Fruit fly (Drosophila melanogaster) whole organism, embryonic: ENCODE data around the gene Mekk1.

Experiments
- Bdp1 ChIP-seq: fragments of 200-800 bp; sonication (Bioruptor generic); optimal IDR thresholded peaks from 3 replicates; lab custom pipeline; 2016; ENCODE audit warnings: missing biosample characterization, missing genetic modification characterization
- Bgb ChIP-seq: fragments of 200-800 bp; sonication (Bioruptor generic); IDR thresholded peaks from 2 replicates; pipeline ENCODE4 v1.3.6; 2022; ENCODE audit warnings: missing biosample characterization, missing genetic modification characterization; ENCODE audit not compliant: partially characterized antibody
- Bteb2 ChIP-seq: fragments of 200-800 bp; sonication (Bioruptor generic); optimal IDR thresholded peaks from 2 replicates; lab custom pipeline; 2016; ENCODE audit warnings: missing biosample characterization, missing genetic modification characterization
- CG10209 ChIP-seq: fragments of 200-800 bp; sonication (Bioruptor generic); optimal IDR thresholded peaks from 3 replicates; lab custom pipeline; 2017; ENCODE audit warnings: missing biosample characterization, mild to moderate bottlenecking, missing genetic modification characterization, missing genetic modification reagents
- CG11398 ChIP-seq: fragments of 200-800 bp; sonication (Bioruptor generic); optimal IDR thresholded peaks from 2 replicates; lab custom pipeline; 2016; ENCODE audit warnings: missing biosample characterization, missing genetic modification characterization
- CG12942 ChIP-seq: fragments of 200-800 bp; sonication (Bioruptor generic); optimal IDR thresholded peaks from 3 replicates; lab custom pipeline; 2016; ENCODE audit warnings: missing biosample characterization, missing genetic modification characterization
- CG13287 ChIP-seq: fragments of 200-800 bp; sonication (Bioruptor generic); IDR thresholded peaks from 2 replicates; pipeline ENCODE4 v1.3.6; 2022; ENCODE audit warnings: missing biosample characterization, missing genetic modification characterization; ENCODE audit not compliant: partially characterized antibody
- CG13775 ChIP-seq: fragments of 200-800 bp; sonication (Bioruptor generic); optimal IDR thresholded peaks from 3 replicates; lab custom pipeline; 2017; ENCODE audit warnings: missing biosample characterization, mild to moderate bottlenecking, missing genetic modification characterization
- CG14667 ChIP-seq: fragments of 200-800 bp; sonication (Bioruptor generic); IDR thresholded peaks from 2 replicates; pipeline ENCODE4 v1.3.6; 2022; ENCODE audit warnings: missing biosample characterization, missing genetic modification characterization
- CG14710 ChIP-seq: fragments of 200-800 bp; sonication (Bioruptor generic); optimal IDR thresholded peaks from 3 replicates; lab custom pipeline; 2019; ENCODE audit warnings: missing biosample characterization, mild to moderate bottlenecking, missing genetic modification characterization, moderate library complexity
- CG15601 ChIP-seq: fragments of 200-800 bp; sonication (Bioruptor generic); optimal IDR thresholded peaks from 3 replicates; lab custom pipeline; 2019; ENCODE audit warnings: missing biosample characterization, mild to moderate bottlenecking, missing genetic modification characterization, moderate library complexity
- CG16863 ChIP-seq: fragments of 200-800 bp; sonication (Bioruptor generic); optimal IDR thresholded peaks from 3 replicates; lab custom pipeline; 2016; ENCODE audit warnings: missing biosample characterization, missing genetic modification characterization
- CG2116 ChIP-seq: fragments of 200-800 bp; sonication (Bioruptor generic); optimal IDR thresholded peaks from 3 replicates; lab custom pipeline; 2018; ENCODE audit warnings: missing biosample characterization, mild to moderate bottlenecking, missing genetic modification characterization
- CG2712 ChIP-seq: fragments of 200-800 bp; optimal IDR thresholded peaks from 3 replicates; lab custom pipeline; 2019; ENCODE audit warnings: missing biosample characterization, mild to moderate bottlenecking, missing genetic modification characterization, moderate library complexity
- CG3065 ChIP-seq: fragments of 200-800 bp; sonication (Bioruptor generic); optimal IDR thresholded peaks from 2 replicates; lab custom pipeline; 2016; ENCODE audit warnings: missing biosample characterization, missing genetic modification characterization
- CG31224 ChIP-seq: fragments of 200-800 bp; sonication (Bioruptor generic); IDR thresholded peaks from 2 replicates; pipeline ENCODE4 v1.3.6; 2022; ENCODE audit warnings: missing biosample characterization, missing genetic modification characterization
- CG34422 ChIP-seq: fragments of 200-800 bp; sonication (Bioruptor generic); IDR thresholded peaks from 3 replicates; pipeline ENCODE4 v1.3.6; 2022; ENCODE audit warnings: missing biosample characterization, missing genetic modification characterization
- CG6175 ChIP-seq: fragments of 200-800 bp; sonication (Bioruptor generic); IDR thresholded peaks from 3 replicates; pipeline ENCODE4 v1.3.6; 2022; ENCODE audit warnings: missing biosample characterization, missing genetic modification characterization
- CG6254 ChIP-seq: fragments of 200-800 bp; sonication (Bioruptor generic); optimal IDR thresholded peaks from 3 replicates; lab custom pipeline; 2017; ENCODE audit warnings: mild to moderate bottlenecking, missing biosample characterization, missing genetic modification reagents, missing genetic modification characterization
- CG6654 ChIP-seq: fragments of 200-800 bp; sonication (Bioruptor generic); optimal IDR thresholded peaks from 2 replicates; lab custom pipeline; 2017; ENCODE audit warnings: missing biosample characterization, mild to moderate bottlenecking, missing genetic modification characterization
- CG6765 ChIP-seq: fragments of 200-800 bp; sonication (Bioruptor generic); optimal IDR thresholded peaks from 3 replicates; lab custom pipeline; 2017; ENCODE audit warnings: missing biosample characterization, mild to moderate bottlenecking, missing genetic modification characterization
- CG7372 ChIP-seq: fragments of 200-800 bp; sonication (Bioruptor generic); IDR thresholded peaks from 2 replicates; pipeline ENCODE4 v1.3.6; 2022; ENCODE audit warnings: missing biosample characterization, missing genetic modification characterization
- CG8089 ChIP-seq: fragments of 200-800 bp; sonication (Bioruptor generic); optimal IDR thresholded peaks from 3 replicates; lab custom pipeline; 2016; ENCODE audit warnings: missing biosample characterization, missing genetic modification characterization
- CG9817 ChIP-seq: fragments of 200-800 bp; sonication (Bioruptor generic); optimal IDR thresholded peaks from 2 replicates; lab custom pipeline; 2018; ENCODE audit warnings: missing biosample characterization, mild to moderate bottlenecking, missing genetic modification characterization, moderate library complexity
- Camta ChIP-seq: fragments of 200-800 bp; sonication (Bioruptor generic); optimal IDR thresholded peaks from 2 replicates; lab custom pipeline; 2016; ENCODE audit warnings: missing biosample characterization, missing genetic modification characterization
- Dek ChIP-seq: fragments of 200-800 bp; sonication (Bioruptor generic); optimal IDR thresholded peaks from 3 replicates; lab custom pipeline; 2019; ENCODE audit warnings: missing biosample characterization, mild to moderate bottlenecking, missing genetic modification characterization, moderate library complexity
- Fer2 ChIP-seq: fragments of 200-800 bp; sonication (Bioruptor generic); optimal IDR thresholded peaks from 2 replicates; lab custom pipeline; 2018; ENCODE audit warnings: missing biosample characterization, mild to moderate bottlenecking, missing genetic modification characterization, moderate library complexity
- Hand ChIP-seq: fragments of 200-800 bp; sonication (Bioruptor generic); optimal IDR thresholded peaks from 2 replicates; lab custom pipeline; 2017; ENCODE audit warnings: mild to moderate bottlenecking, missing biosample characterization, missing genetic modification reagents, missing genetic modification characterization
- MBD-R2 ChIP-seq: fragments of 200-800 bp; sonication (Bioruptor generic); IDR thresholded peaks from 2 replicates; pipeline ENCODE4 v1.3.6; 2022; ENCODE audit warnings: missing biosample characterization, missing genetic modification characterization
- Side ChIP-seq: fragments of 200-800 bp; sonication (Bioruptor generic); optimal IDR thresholded peaks from 2 replicates; lab custom pipeline; 2016; ENCODE audit warnings: missing biosample characterization, missing genetic modification characterization
- Sry-δ ChIP-seq: fragments of 200-800 bp; sonication (Bioruptor generic); optimal IDR thresholded peaks from 2 replicates; lab custom pipeline; 2016; ENCODE audit warnings: missing biosample characterization, missing genetic modification characterization
- Vsx1 ChIP-seq: fragments of 200-800 bp; sonication (Bioruptor generic); optimal IDR thresholded peaks from 2 replicates; lab custom pipeline; 2017; ENCODE audit warnings: missing biosample characterization, mild to moderate bottlenecking, missing genetic modification characterization, missing genetic modification reagents
- Xbp1 ChIP-seq: fragments of 200-800 bp; sonication (Bioruptor generic); optimal IDR thresholded peaks from 3 replicates; lab custom pipeline; 2016; ENCODE audit warnings: missing biosample characterization, mild to moderate bottlenecking, missing genetic modification characterization
- cato ChIP-seq: fragments of 200-800 bp; sonication (Bioruptor generic); optimal IDR thresholded peaks from 2 replicates; lab custom pipeline; 2016; ENCODE audit warnings: missing biosample characterization, missing genetic modification characterization, borderline replicate concordance
- chm ChIP-seq: fragments of 200-800 bp; sonication (Bioruptor generic); IDR thresholded peaks from 2 replicates; pipeline ENCODE4 v1.3.6; 2022; ENCODE audit warnings: missing biosample characterization, missing genetic modification characterization
- dysf ChIP-seq: fragments of 200-800 bp; sonication (Bioruptor generic); IDR thresholded peaks from 3 replicates; pipeline ENCODE4 v1.3.6; 2022; ENCODE audit warnings: missing biosample characterization, missing genetic modification characterization
- ems ChIP-seq: fragments of 200-800 bp; sonication (Bioruptor generic); optimal IDR thresholded peaks from 3 replicates; lab custom pipeline; 2016; ENCODE audit warnings: missing biosample characterization, missing genetic modification characterization
- gt ChIP-seq: fragments of 200-800 bp; sonication (Bioruptor generic); IDR thresholded peaks from 2 replicates; pipeline ENCODE4 v1.3.6; 2022; ENCODE audit warnings: missing biosample characterization, missing genetic modification characterization
- kni ChIP-seq: fragments of 200-800 bp; sonication (Bioruptor generic); optimal IDR thresholded peaks from 3 replicates; lab custom pipeline; 2017; ENCODE audit warnings: mild to moderate bottlenecking, missing biosample characterization, missing genetic modification reagents, missing genetic modification characterization
- mld ChIP-seq: fragments of 200-800 bp; sonication (Bioruptor generic); IDR thresholded peaks from 3 replicates; pipeline ENCODE4 v1.3.6; 2022; ENCODE audit warnings: missing biosample characterization, missing genetic modification characterization; ENCODE audit not compliant: partially characterized antibody
- pnt ChIP-seq: fragments of 200-800 bp; sonication (Bioruptor generic); optimal IDR thresholded peaks from 3 replicates; lab custom pipeline; 2016; ENCODE audit warnings: missing biosample characterization, missing genetic modification characterization
- prd ChIP-seq, 3 experiments: fragments of >200 bp in 2 of 3; fragments of 200-800 bp in 1 of 3; sonication (Bioruptor generic) in 1 of 3; optimal IDR thresholded peaks in 2 of 3; IDR thresholded peaks in 1 of 3; 2 replicates in 2 of 3; 3 replicates in 1 of 3; pipeline versions ENCODE4 v1.3.6 to Lab custom; 2017 to 2022; ENCODE audit warnings: missing biosample characterization in 1 of 3, missing genetic modification characterization in 1 of 3
- ranshi ChIP-seq: fragments of 200-800 bp; sonication (Bioruptor generic); IDR thresholded peaks from 2 replicates; pipeline ENCODE4 v1.3.6; 2022; ENCODE audit warnings: missing biosample characterization, missing genetic modification characterization
- ttk ChIP-seq: fragments of 200-800 bp; sonication (Bioruptor generic); IDR thresholded peaks from 2 replicates; pipeline ENCODE4 v2.1.2; 2022; ENCODE audit warnings: missing biosample characterization, missing genetic modification characterization
- unc-4 ChIP-seq: fragments of 200-800 bp; sonication (Bioruptor generic); IDR thresholded peaks from 2 replicates; pipeline ENCODE4 v1.3.6; 2022; ENCODE audit warnings: missing biosample characterization, missing genetic modification characterization; ENCODE audit not compliant: partially characterized antibody
- vfl ChIP-seq: fragments of 200-800 bp; sonication (Bioruptor generic); optimal IDR thresholded peaks from 2 replicates; lab custom pipeline; 2016; ENCODE audit warnings: missing biosample characterization, missing genetic modification characterization
- vnd ChIP-seq: fragments of 200-800 bp; sonication (Bioruptor generic); IDR thresholded peaks from 3 replicates; pipeline ENCODE4 v1.3.6; 2022; ENCODE audit warnings: missing biosample characterization, missing genetic modification characterization; ENCODE audit not compliant: partially characterized antibody
- wdn ChIP-seq: fragments of 200-800 bp; sonication (Bioruptor generic); IDR thresholded peaks from 2 replicates; pipeline ENCODE4 v1.3.6; 2022; ENCODE audit warnings: missing biosample characterization, missing genetic modification characterization
- zfh2 ChIP-seq: fragments of 200-800 bp; sonication (Bioruptor generic); optimal IDR thresholded peaks from 2 replicates; lab custom pipeline; 2016; ENCODE audit warnings: missing biosample characterization, missing genetic modification characterization

The Mekk1 gene

dm6 chr3R:18745961-18746468 lies 2.6 kb upstream of the Mekk1 start, which contains the start of the genes PGS1 and gwl (continued):
- TF ChIP-seq ems (GFP tag; lab: Kevin White, UChicago) (peak; percentile 33), CG14667 (peak; percentile 72), Camta (GFP tag; lab: Kevin White, UChicago) (peak; percentile 44), ranshi (GFP tag; lab: Robert Waterston, UW) (peak; percentile 79; the same call in 1 of the 2 replicates), vfl (peak; percentile 28), Fer2 (tag; lab: Kevin White, UChicago) (peak; percentile 58), CG13775 (GFP tag; lab: Kevin White, UChicago) (peak; percentile 78), Side (GFP tag; lab: Kevin White, UChicago) (no peak), CG11398 (GFP tag; lab: Kevin White, UChicago) (no peak), Dek (tag; lab: Kevin White, UChicago) (peak; percentile 59), Bteb2 (GFP tag; lab: Kevin White, UChicago) (peak; percentile 64), wdn (peak; percentile 52; the same call in 1 of the 2 replicates), mld (GFP tag; lab: Robert Waterston, UW) (no peak), vnd (GFP tag; lab: Robert Waterston, UW) (0 out of 3 replicates have a peak, but pooled peaks have one; percentile 35), zfh2 (GFP tag; lab: Kevin White, UChicago) (peak; percentile 67), Bdp1 (GFP tag; lab: Kevin White, UChicago) (no peak), CG13287 (GFP tag; lab: Robert Waterston, UW) (peak; percentile 68), CG6254 (no peak), CG34422 (GFP tag; lab: Robert Waterston, UW) (peak; percentile 78), CG7372 (GFP tag; lab: Robert Waterston, UW) (peak; percentile 78), CG2712 (tag; lab: Kevin White, UChicago) (peak; percentile 74), ttk (peak; percentile 87), dysf (GFP tag; lab: Robert Waterston, UW) (peak; percentile 85), CG31224 (peak; percentile 68), Sry-δ (GFP tag; lab: Kevin White, UChicago) (peak; percentile 75), CG14710 (tag; lab: Kevin White, UChicago) (peak; percentile 89), CG6765 (GFP tag; lab: Kevin White, UChicago) (peak; percentile 42), prd (optimal IDR thresholded peaks at IDR 0.05; lab: Kevin White, UChicago) (no peak), prd (GFP tag; IDR thresholded peaks at IDR 0.05; lab: Robert Waterston, UW) (peak; percentile 87), Vsx1 (GFP tag; lab: Kevin White, UChicago) (no peak), Bgb (GFP tag; lab: Robert Waterston, UW) (peak; percentile 29; the same call in 1 of the 2 replicates), chm (GFP tag; lab: Robert Waterston, UW) (peak; percentile 33; the same call in 1 of the 2 replicates), Hand (no peak), CG15601 (no peak), CG2116 (GFP tag; lab: Kevin White, UChicago) (peak; percentile 80), unc-4 (GFP tag; lab: Robert Waterston, UW) (peak; percentile 69), gt (GFP tag; lab: Robert Waterston, UW) (no peak), CG16863 (GFP tag; lab: Kevin White, UChicago) (peak; percentile 16), CG3065 (GFP tag; lab: Kevin White, UChicago) (peak; percentile 43), CG12942 (GFP tag; lab: Kevin White, UChicago) (peak; percentile 74), Xbp1 (GFP tag; lab: Kevin White, UChicago) (peak; percentile 84), CG6175 (GFP tag; lab: Robert Waterston, UW) (peak; percentile 66; the same call in 1 of the 3 replicates), CG10209 (GFP tag; lab: Kevin White, UChicago) (peak; percentile 71), CG6654 (GFP tag; lab: Kevin White, UChicago) (no peak), MBD-R2 (GFP tag; lab: Robert Waterston, UW) (peak; percentile 67), CG9817 (tag; lab: Kevin White, UChicago) (peak; percentile 80), CG8089 (no peak), pnt (GFP tag; lab: Kevin White, UChicago) (no peak), cato (GFP tag; lab: Kevin White, UChicago) (peak; percentile 33), kni (GFP tag; lab: Kevin White, UChicago) (no peak)
